Fruit fly (Drosophila melanogaster) whole organism, embryonic: Measurements from ENCODE around the gene dachs.
A peak's percentile ranks its signal among the peaks of the same experiment; 100 is the strongest.

ENCODE experiments used
- Antp ChIP-seq: fragments of 200-800 bp; sonication (Bioruptor generic); optimal IDR thresholded peaks from 3 replicates; lab custom pipeline; 2016; ENCODE audit warnings: missing biosample characterization, missing genetic modification characterization
- Atf6 ChIP-seq: fragments of 200-800 bp; sonication (Bioruptor generic); IDR thresholded peaks from 2 replicates; pipeline ENCODE4 v1.3.6; 2022; ENCODE audit warnings: missing biosample characterization, missing genetic modification characterization
- BtbVII ChIP-seq: fragments of 200-800 bp; sonication (Bioruptor generic); optimal IDR thresholded peaks from 3 replicates; lab custom pipeline; 2017; ENCODE audit warnings: missing biosample characterization, mild to moderate bottlenecking, missing genetic modification characterization
- C15 ChIP-seq: fragments of 200-800 bp; sonication (Bioruptor generic); IDR thresholded peaks from 3 replicates; pipeline ENCODE4 v1.3.6; 2022; ENCODE audit warnings: missing biosample characterization, missing genetic modification characterization
- CG10267 ChIP-seq: fragments of 200-800 bp; sonication (Bioruptor generic); optimal IDR thresholded peaks from 2 replicates; lab custom pipeline; 2018; ENCODE audit warnings: missing biosample characterization, mild to moderate bottlenecking, missing genetic modification characterization, moderate library complexity
- CG10431 ChIP-seq: fragments of 200-800 bp; sonication (Bioruptor generic); optimal IDR thresholded peaks from 3 replicates; lab custom pipeline; 2018; ENCODE audit warnings: missing biosample characterization, mild to moderate bottlenecking, missing genetic modification characterization
- CG11695 ChIP-seq: fragments of 200-800 bp; sonication (Bioruptor generic); IDR thresholded peaks from 3 replicates; pipeline ENCODE4 v1.3.6; 2022; ENCODE audit warnings: missing biosample characterization, missing genetic modification characterization
- CG13123 ChIP-seq: fragments of 200-800 bp; sonication (Bioruptor generic); optimal IDR thresholded peaks from 2 replicates; lab custom pipeline; 2016; ENCODE audit warnings: missing biosample characterization, missing genetic modification characterization
- CG13424 ChIP-seq: fragments of 200-800 bp; sonication (Bioruptor generic); optimal IDR thresholded peaks from 2 replicates; lab custom pipeline; 2019; ENCODE audit warnings: missing biosample characterization, mild to moderate bottlenecking, missing genetic modification characterization, moderate library complexity
- CG14441 ChIP-seq: fragments of 200-800 bp; sonication (Bioruptor generic); IDR thresholded peaks from 2 replicates; pipeline ENCODE4 v1.3.6; 2022; ENCODE audit warnings: missing biosample characterization, missing genetic modification characterization
- CG16779 ChIP-seq: fragments of 200-800 bp; sonication (Bioruptor generic); IDR thresholded peaks from 2 replicates; pipeline ENCODE4 v1.3.6; 2022; ENCODE audit warnings: missing biosample characterization, missing genetic modification characterization
- CG3065 ChIP-seq: fragments of 200-800 bp; sonication (Bioruptor generic); optimal IDR thresholded peaks from 2 replicates; lab custom pipeline; 2016; ENCODE audit warnings: missing biosample characterization, missing genetic modification characterization
- CG31224 ChIP-seq: fragments of 200-800 bp; sonication (Bioruptor generic); IDR thresholded peaks from 2 replicates; pipeline ENCODE4 v1.3.6; 2022; ENCODE audit warnings: missing biosample characterization, missing genetic modification characterization
- CG33213 ChIP-seq: fragments of 200-800 bp; sonication (Bioruptor generic); optimal IDR thresholded peaks from 3 replicates; lab custom pipeline; 2016; ENCODE audit warnings: missing biosample characterization, missing genetic modification characterization
- CG3407 ChIP-seq: fragments of 200-800 bp; sonication (Bioruptor generic); optimal IDR thresholded peaks from 2 replicates; lab custom pipeline; 2018; ENCODE audit warnings: missing biosample characterization, mild to moderate bottlenecking, missing genetic modification characterization
- CG3726 ChIP-seq: fragments of 200-800 bp; sonication (Bioruptor generic); IDR thresholded peaks from 3 replicates; pipeline ENCODE4, ENCODE4 v1.3.6; 2022; ENCODE audit warnings: missing biosample characterization, missing genetic modification characterization
- CG3838 ChIP-seq: fragments of 200-800 bp; sonication (Bioruptor generic); optimal IDR thresholded peaks from 3 replicates; lab custom pipeline; 2016; ENCODE audit warnings: missing biosample characterization, missing genetic modification characterization
- CG6254 ChIP-seq: fragments of 200-800 bp; sonication (Bioruptor generic); optimal IDR thresholded peaks from 3 replicates; lab custom pipeline; 2017; ENCODE audit warnings: mild to moderate bottlenecking, missing biosample characterization, missing genetic modification reagents, missing genetic modification characterization
- CG6272 ChIP-seq: fragments of 200-800 bp; sonication (Bioruptor generic); IDR thresholded peaks from 2 replicates; pipeline ENCODE4 v1.3.6; 2022; ENCODE audit warnings: missing biosample characterization, missing genetic modification characterization
- CG6654 ChIP-seq: fragments of 200-800 bp; sonication (Bioruptor generic); optimal IDR thresholded peaks from 2 replicates; lab custom pipeline; 2017; ENCODE audit warnings: missing biosample characterization, mild to moderate bottlenecking, missing genetic modification characterization
- CG6791 ChIP-seq: fragments of 200-800 bp; sonication (Bioruptor generic); IDR thresholded peaks from 3 replicates; pipeline ENCODE4 v1.3.6; 2022; ENCODE audit warnings: missing biosample characterization, missing genetic modification characterization; ENCODE audit not compliant: partially characterized antibody
- CG7372 ChIP-seq: fragments of 200-800 bp; sonication (Bioruptor generic); IDR thresholded peaks from 2 replicates; pipeline ENCODE4 v1.3.6; 2022; ENCODE audit warnings: missing biosample characterization, missing genetic modification characterization
- CG7928 ChIP-seq: fragments of 200-800 bp; sonication (Bioruptor generic); optimal IDR thresholded peaks from 2 replicates; lab custom pipeline; 2017; ENCODE audit warnings: missing biosample characterization, mild to moderate bottlenecking, missing genetic modification characterization
- CG7963 ChIP-seq: fragments of 200-800 bp; sonication (Bioruptor generic); IDR thresholded peaks from 3 replicates; pipeline ENCODE4 v1.3.6; 2022; ENCODE audit warnings: missing biosample characterization, missing genetic modification characterization; ENCODE audit not compliant: partially characterized antibody
- CG7987 ChIP-seq: fragments of 200-800 bp; sonication (Bioruptor generic); optimal IDR thresholded peaks from 2 replicates; lab custom pipeline; 2018; ENCODE audit warnings: missing biosample characterization, mild to moderate bottlenecking, missing genetic modification characterization, moderate library complexity
- CG8089 ChIP-seq: fragments of 200-800 bp; sonication (Bioruptor generic); optimal IDR thresholded peaks from 3 replicates; lab custom pipeline; 2016; ENCODE audit warnings: missing biosample characterization, missing genetic modification characterization
- CG8765 ChIP-seq: fragments of 200-800 bp; sonication (Bioruptor generic); IDR thresholded peaks from 2 replicates; pipeline ENCODE4 v1.3.6; 2022; ENCODE audit warnings: missing biosample characterization, missing genetic modification characterization
- CG9876 ChIP-seq: fragments of 200-800 bp; sonication (Bioruptor generic); optimal IDR thresholded peaks from 2 replicates; lab custom pipeline; 2016; ENCODE audit warnings: missing biosample characterization, missing genetic modification characterization
- Dip3 ChIP-seq: fragments of 200-800 bp; sonication (Bioruptor generic); optimal IDR thresholded peaks from 3 replicates; lab custom pipeline; 2016; ENCODE audit warnings: missing biosample characterization, missing genetic modification characterization
- Fer3 ChIP-seq: fragments of 200-800 bp; sonication (Bioruptor generic); optimal IDR thresholded peaks from 2 replicates; lab custom pipeline; 2018; ENCODE audit warnings: missing biosample characterization, mild to moderate bottlenecking, missing genetic modification characterization, moderate library complexity
- HLH3B ChIP-seq: fragments of 200-800 bp; sonication (Bioruptor generic); IDR thresholded peaks from 2 replicates; pipeline ENCODE4 v1.3.6; 2022; ENCODE audit warnings: missing biosample characterization, missing genetic modification characterization
- Med ChIP-seq: fragments of 200-800 bp; sonication (Bioruptor generic); peaks from one replicate; lab custom pipeline; 2016; ENCODE audit warnings: missing biosample characterization, missing genetic modification characterization, mild to moderate bottlenecking, inconsistent platforms, moderate library complexity
- Meics ChIP-seq: fragments of 200-800 bp; sonication (Bioruptor generic); optimal IDR thresholded peaks from 2 replicates; lab custom pipeline; 2017; ENCODE audit warnings: missing biosample characterization, mild to moderate bottlenecking, missing genetic modification characterization
- Mes4 ChIP-seq: fragments of 200-800 bp; sonication (Bioruptor generic); optimal IDR thresholded peaks from 2 replicates; lab custom pipeline; 2016; ENCODE audit warnings: missing biosample characterization, missing genetic modification characterization
- NC2α ChIP-seq: fragments of 200-800 bp; sonication (Bioruptor generic); optimal IDR thresholded peaks from 2 replicates; lab custom pipeline; 2016; ENCODE audit warnings: missing biosample characterization, missing genetic modification characterization
- Taf1 ChIP-seq: fragments of 200-800 bp; sonication (Bioruptor generic); IDR thresholded peaks from 2 replicates; pipeline ENCODE4 v1.3.6; 2022; ENCODE audit warnings: missing biosample characterization, missing genetic modification characterization
- bbx ChIP-seq: fragments of 200-800 bp; sonication (Bioruptor generic); IDR thresholded peaks from 2 replicates; pipeline ENCODE4 v1.3.6; 2022; ENCODE audit warnings: missing biosample characterization, missing genetic modification characterization; ENCODE audit not compliant: partially characterized antibody
- cato ChIP-seq: fragments of 200-800 bp; sonication (Bioruptor generic); optimal IDR thresholded peaks from 2 replicates; lab custom pipeline; 2016; ENCODE audit warnings: missing biosample characterization, missing genetic modification characterization, borderline replicate concordance
- dmrt99B ChIP-seq: fragments of 200-800 bp; sonication (Bioruptor generic); optimal IDR thresholded peaks from 2 replicates; lab custom pipeline; 2018; ENCODE audit warnings: missing biosample characterization, mild to moderate bottlenecking, missing genetic modification characterization, moderate library complexity
- dysf ChIP-seq: fragments of 200-800 bp; sonication (Bioruptor generic); IDR thresholded peaks from 3 replicates; pipeline ENCODE4 v1.3.6; 2022; ENCODE audit warnings: missing biosample characterization, missing genetic modification characterization
- fd3F ChIP-seq: fragments of 200-800 bp; sonication (Bioruptor generic); optimal IDR thresholded peaks from 2 replicates; lab custom pipeline; 2018; ENCODE audit warnings: missing biosample characterization, mild to moderate bottlenecking, missing genetic modification characterization, moderate library complexity
- hb ChIP-seq: fragments of 200-800 bp; sonication (Bioruptor generic); IDR thresholded peaks from 3 replicates; pipeline ENCODE4 v1.3.6; 2022; ENCODE audit warnings: missing biosample characterization, missing genetic modification characterization; ENCODE audit not compliant: partially characterized antibody
- her ChIP-seq: fragments of 200-800 bp; sonication (Bioruptor generic); optimal IDR thresholded peaks from 2 replicates; lab custom pipeline; 2016; ENCODE audit warnings: missing biosample characterization, missing genetic modification characterization
- hkb ChIP-seq, 2 experiments: fragments of 200-800 bp in 1 of 2; fragments of >200 bp in 1 of 2; sonication (Bioruptor generic) in 1 of 2; IDR thresholded peaks in 1 of 2; optimal IDR thresholded peaks in 1 of 2; 2 replicates each; pipeline versions ENCODE4 v1.3.6 to Lab custom; 2017 to 2022; ENCODE audit warnings: missing biosample characterization in 1 of 2, missing genetic modification characterization in 1 of 2
- pzg ChIP-seq: fragments of 200-800 bp; sonication (Bioruptor generic); optimal IDR thresholded peaks from 3 replicates; lab custom pipeline; 2018; ENCODE audit warnings: missing biosample characterization, mild to moderate bottlenecking, missing genetic modification characterization, moderate library complexity
- repo ChIP-seq: fragments of 200-800 bp; sonication (Bioruptor generic); optimal IDR thresholded peaks from 2 replicates; lab custom pipeline; 2016; ENCODE audit warnings: missing biosample characterization, missing genetic modification characterization
- sd ChIP-seq: fragments of 200-800 bp; sonication (Bioruptor generic); optimal IDR thresholded peaks from 3 replicates; lab custom pipeline; 2018; ENCODE audit warnings: missing biosample characterization, mild to moderate bottlenecking, missing genetic modification characterization, moderate library complexity
- slp2 ChIP-seq: fragments of 200-800 bp; sonication (Bioruptor generic); optimal IDR thresholded peaks from 2 replicates; lab custom pipeline; 2016; ENCODE audit warnings: missing biosample characterization, missing genetic modification characterization
- tna ChIP-seq: fragments of 200-800 bp; sonication (Bioruptor generic); IDR thresholded peaks from 2 replicates; pipeline ENCODE4 v1.3.6; 2022; ENCODE audit warnings: missing biosample characterization, missing genetic modification characterization; ENCODE audit not compliant: partially characterized antibody
- zfh1 ChIP-seq: fragments of 200-800 bp; sonication (Bioruptor generic); IDR thresholded peaks from 3 replicates; pipeline ENCODE4 v1.3.6; 2022; ENCODE audit warnings: missing biosample characterization, missing genetic modification characterization

dachs gene

dm6 chr2L:8514748-8515147, 48.1 kb downstream of the dachs start, which contains the start of the genes CG13097 and PIG-U (continued):
- TF ChIP-seq hb (GFP tag; lab: Robert Waterston, UW) (peak; percentile 85), CG9876 (GFP tag; lab: Kevin White, UChicago) (peak; percentile 35), her (GFP tag; lab: Kevin White, UChicago) (no peak), CG11695 (GFP tag; lab: Robert Waterston, UW) (peak; percentile 69; the same call in 2 of the 3 replicates), CG7987 (GFP tag; lab: Kevin White, UChicago) (peak; percentile 54), Taf1 (GFP tag; lab: Robert Waterston, UW) (peak; percentile 70), CG13123 (peak; percentile 63), CG3065 (GFP tag; lab: Kevin White, UChicago) (peak; percentile 53), CG3726 (no peak), CG7963 (peak; percentile 78; the same call in 2 of the 3 replicates), CG10431 (GFP tag; lab: Kevin White, UChicago) (peak; percentile 34), CG6791 (GFP tag; lab: Robert Waterston, UW) (peak; percentile 86), CG3838 (peak; percentile 29), BtbVII (GFP tag; lab: Kevin White, UChicago) (peak; percentile 50), Med (GFP tag; lab: Kevin White, UChicago) (peak; percentile 96), slp2 (GFP tag; lab: Kevin White, UChicago) (peak; percentile 13), CG16779 (GFP tag; lab: Robert Waterston, UW) (no peak), C15 (GFP tag; lab: Robert Waterston, UW) (no peak), zfh1 (peak; percentile 84), dysf (GFP tag; lab: Robert Waterston, UW) (peak; percentile 85), hkb (optimal IDR thresholded peaks at IDR 0.05; lab: Kevin White, UChicago) (no peak), hkb (GFP tag; IDR thresholded peaks at IDR 0.05; lab: Robert Waterston, UW) (peak; percentile 75), fd3F (GFP tag; lab: Kevin White, UChicago) (peak; percentile 46), tna (peak; percentile 75; the same call in 1 of the 2 replicates), CG6272 (GFP tag; lab: Robert Waterston, UW) (peak; percentile 74), CG8089 (GFP tag; lab: Kevin White, UChicago) (peak; percentile 64), CG3407 (GFP tag; lab: Kevin White, UChicago) (peak; percentile 53), Antp (GFP tag; lab: Kevin White, UChicago) (peak; percentile 64), CG14441 (peak; percentile 76), CG8765 (GFP tag; lab: Robert Waterston, UW) (peak; percentile 71), cato (GFP tag; lab: Kevin White, UChicago) (peak; percentile 69), Fer3 (tag; lab: Kevin White, UChicago) (peak; percentile 77), bbx (GFP tag; lab: Robert Waterston, UW) (peak; percentile 81), CG7928 (GFP tag; lab: Kevin White, UChicago) (peak; percentile 50), Meics (GFP tag; lab: Kevin White, UChicago) (peak; percentile 71), CG7372 (GFP tag; lab: Robert Waterston, UW) (peak; percentile 81), sd (no peak), CG6654 (GFP tag; lab: Kevin White, UChicago) (peak; percentile 31), CG6254 (GFP tag; lab: Kevin White, UChicago) (no peak), CG33213 (peak; percentile 78), NC2α (no peak), CG10267 (tag; lab: Kevin White, UChicago) (peak; percentile 84), CG31224 (GFP tag; lab: Robert Waterston, UW) (peak; percentile 53; the same call in 1 of the 2 replicates), HLH3B (GFP tag; lab: Robert Waterston, UW) (peak; percentile 67; the same call in 1 of the 2 replicates), CG13424 (tag; lab: Kevin White, UChicago) (peak; percentile 86), dmrt99B (tag; lab: Kevin White, UChicago) (no peak), repo (GFP tag; lab: Kevin White, UChicago) (peak; percentile 25), Mes4 (peak; percentile 12), Dip3 (GFP tag; lab: Kevin White, UChicago) (peak; percentile 84), pzg (peak; percentile 64), Atf6 (GFP tag; lab: Robert Waterston, UW) (peak; percentile 85)
